Worm (Caenorhabditis elegans) whole organism, L2 larva: ENCODE measurements around the gene F31F7.1.

ENCODE experiments used
- C34F6.9 ChIP-seq: fragments of 150-350 bp; optimal IDR thresholded peaks from 2 replicates; lab custom pipeline; 2014; ENCODE audit warnings: missing biosample characterization, missing genetic modification characterization
- F13H6.1 ChIP-seq: sonication (generic microtip); optimal IDR thresholded peaks from 2 replicates; lab custom pipeline; 2016; ENCODE audit warnings: missing genetic modification characterization, missing compliant biosample characterization
- R02D3.7 ChIP-seq: fragments of 150-350 bp; optimal IDR thresholded peaks from 2 replicates; lab custom pipeline; 2014; ENCODE audit warnings: missing biosample characterization, missing genetic modification characterization
- Y55F3AM.14 ChIP-seq: fragments of 200-800 bp; sonication (Bioruptor generic); optimal IDR thresholded peaks from 2 replicates; lab custom pipeline; 2018; ENCODE audit warnings: mild to moderate bottlenecking, missing genetic modification characterization, missing compliant biosample characterization
- ZK546.5 ChIP-seq: sonication (generic microtip); optimal IDR thresholded peaks from 2 replicates; lab custom pipeline; 2017; ENCODE audit warnings: missing biosample characterization, missing genetic modification characterization
- alr-1 ChIP-seq: fragments of 150-350 bp; optimal IDR thresholded peaks from 2 replicates; lab custom pipeline; 2014; ENCODE audit warnings: missing biosample characterization, missing genetic modification characterization
- aly-2 ChIP-seq: fragments of 150-350 bp; optimal IDR thresholded peaks from 2 replicates; lab custom pipeline; 2014; ENCODE audit warnings: missing biosample characterization, missing genetic modification characterization
- ama-1 ChIP-seq: fragments of 150-350 bp; optimal IDR thresholded peaks from 2 replicates; lab custom pipeline; 2018; ENCODE audit warnings: inconsistent platforms
- ceh-16 ChIP-seq: fragments of 150-350 bp; optimal IDR thresholded peaks from 2 replicates; lab custom pipeline; 2014; ENCODE audit warnings: missing biosample characterization, missing genetic modification characterization
- ceh-82 ChIP-seq: fragments of 150-350 bp; optimal IDR thresholded peaks from 2 replicates; lab custom pipeline; 2014; ENCODE audit warnings: missing biosample characterization, missing genetic modification characterization
- crh-2 ChIP-seq: sonication (generic microtip); optimal IDR thresholded peaks from 2 replicates; lab custom pipeline; 2017; ENCODE audit warnings: missing biosample characterization, missing genetic modification characterization
- elt-1 ChIP-seq: fragments of 150-350 bp; optimal IDR thresholded peaks from 2 replicates; lab custom pipeline; 2014; ENCODE audit warnings: missing biosample characterization, missing genetic modification characterization
- elt-3 ChIP-seq: sonication (generic microtip); optimal IDR thresholded peaks from 2 replicates; lab custom pipeline; 2017; ENCODE audit warnings: missing biosample characterization, missing genetic modification characterization
- fos-1 ChIP-seq: fragments of 150-350 bp; optimal IDR thresholded peaks from 2 replicates; lab custom pipeline; 2014; ENCODE audit warnings: missing biosample characterization, missing genetic modification characterization
- gmeb-1 ChIP-seq: fragments of 150-350 bp; optimal IDR thresholded peaks from 2 replicates; lab custom pipeline; 2014; ENCODE audit warnings: missing biosample characterization, missing genetic modification characterization
- lin-11 ChIP-seq: fragments of 150-350 bp; sonication (generic microtip); optimal IDR thresholded peaks from 2 replicates; lab custom pipeline; 2014; ENCODE audit warnings: missing biosample characterization, missing genetic modification characterization, inconsistent platforms, mixed read lengths
- lin-39 ChIP-seq: fragments of 150-350 bp; optimal IDR thresholded peaks from 2 replicates; lab custom pipeline; 2014; ENCODE audit warnings: missing biosample characterization, missing genetic modification reagents, missing genetic modification characterization
- lsy-2 ChIP-seq, 2 experiments: fragments of 150-350 bp in 1 of 2; sonication (generic microtip) in 1 of 2; optimal IDR thresholded peaks; 2 replicates each; lab custom pipeline; 2014 to 2017; ENCODE audit warnings: missing biosample characterization in 2 of 2, missing genetic modification characterization in 2 of 2
- mab-5 ChIP-seq: fragments of 150-350 bp; optimal IDR thresholded peaks from 2 replicates; lab custom pipeline; 2014; ENCODE audit warnings: missing biosample characterization, missing genetic modification characterization
- mdl-1 ChIP-seq, 2 experiments: fragments of 150-350 bp in 1 of 2; sonication (generic microtip) in 1 of 2; optimal IDR thresholded peaks; 2 replicates each; lab custom pipeline; 2017; ENCODE audit warnings: missing biosample characterization in 2 of 2, missing genetic modification characterization in 2 of 2
- nhr-10 ChIP-seq: sonication (generic microtip); optimal IDR thresholded peaks from 2 replicates; lab custom pipeline; 2017; ENCODE audit warnings: missing biosample characterization, missing genetic modification characterization
- nhr-11 ChIP-seq: fragments of 150-350 bp; optimal IDR thresholded peaks from 2 replicates; lab custom pipeline; 2014; ENCODE audit warnings: missing biosample characterization, missing genetic modification characterization
- nhr-12 ChIP-seq: fragments of 150-350 bp; optimal IDR thresholded peaks from 2 replicates; lab custom pipeline; 2014; ENCODE audit warnings: missing biosample characterization, missing genetic modification characterization
- nhr-129 ChIP-seq: fragments of 150-350 bp; optimal IDR thresholded peaks from 2 replicates; lab custom pipeline; 2014; ENCODE audit warnings: missing biosample characterization, missing genetic modification characterization
- nhr-21 ChIP-seq: fragments of 150-350 bp; optimal IDR thresholded peaks from 2 replicates; lab custom pipeline; 2014; ENCODE audit warnings: missing biosample characterization, missing genetic modification characterization
- nhr-23 ChIP-seq: fragments of 150-350 bp; optimal IDR thresholded peaks from 2 replicates; lab custom pipeline; 2014; ENCODE audit warnings: missing biosample characterization, missing genetic modification reagents, missing genetic modification characterization
- nhr-237 ChIP-seq: fragments of 150-350 bp; optimal IDR thresholded peaks from 2 replicates; lab custom pipeline; 2014; ENCODE audit warnings: missing biosample characterization, missing genetic modification characterization
- nhr-25 ChIP-seq: fragments of 150-350 bp; sonication (generic microtip); optimal IDR thresholded peaks from 3 replicates; lab custom pipeline; 2014; ENCODE audit warnings: missing biosample characterization, missing genetic modification characterization
- nhr-6 ChIP-seq: fragments of 150-350 bp; optimal IDR thresholded peaks from 2 replicates; lab custom pipeline; 2014; ENCODE audit warnings: missing biosample characterization, missing genetic modification characterization
- nhr-77 ChIP-seq: fragments of 150-350 bp; optimal IDR thresholded peaks from 2 replicates; lab custom pipeline; 2014; ENCODE audit warnings: missing biosample characterization, missing genetic modification characterization
- peb-1 ChIP-seq: fragments of 150-350 bp; optimal IDR thresholded peaks from 2 replicates; lab custom pipeline; 2014; ENCODE audit warnings: missing biosample characterization, missing genetic modification characterization
- skn-1 ChIP-seq: sonication (generic microtip); optimal IDR thresholded peaks from 2 replicates; lab custom pipeline; 2017; ENCODE audit warnings: missing biosample characterization, missing genetic modification characterization
- sma-3 ChIP-seq: sonication (generic microtip); optimal IDR thresholded peaks from 2 replicates; lab custom pipeline; 2016; ENCODE audit warnings: missing genetic modification reagents, missing genetic modification characterization, missing compliant biosample characterization
- sma-9 ChIP-seq, 2 experiments: fragments of 150-350 bp in 1 of 2; sonication (generic microtip) in 1 of 2; optimal IDR thresholded peaks; 2 replicates each; lab custom pipeline; 2014 to 2016; ENCODE audit warnings: missing genetic modification characterization in 2 of 2, mild to moderate bottlenecking in 1 of 2, missing biosample characterization in 1 of 2, missing compliant biosample characterization in 1 of 2, missing genetic modification reagents in 1 of 2, moderate library complexity in 1 of 2
- unc-39 ChIP-seq: fragments of 150-350 bp; optimal IDR thresholded peaks from 2 replicates; lab custom pipeline; 2014; ENCODE audit warnings: missing biosample characterization, missing genetic modification characterization
- unc-62 ChIP-seq: fragments of 150-350 bp; optimal IDR thresholded peaks from 2 replicates; lab custom pipeline; 2014; ENCODE audit warnings: missing biosample characterization, missing genetic modification reagents, missing genetic modification characterization
- zag-1 ChIP-seq: fragments of 150-350 bp; optimal IDR thresholded peaks from 2 replicates; lab custom pipeline; 2014; ENCODE audit warnings: missing biosample characterization, missing genetic modification characterization
- ztf-1 ChIP-seq: fragments of 200-800 bp; sonication (Bioruptor generic); conservative IDR thresholded peaks from 2 replicates; pipeline ENCODE4 v1.3.6; 2022; ENCODE audit warnings: missing genetic modification characterization, missing compliant biosample characterization
- ztf-11 ChIP-seq: sonication (generic microtip); optimal IDR thresholded peaks from 2 replicates; lab custom pipeline; 2017; ENCODE audit warnings: missing biosample characterization, missing genetic modification characterization

F31F7.1 gene

DNA sequence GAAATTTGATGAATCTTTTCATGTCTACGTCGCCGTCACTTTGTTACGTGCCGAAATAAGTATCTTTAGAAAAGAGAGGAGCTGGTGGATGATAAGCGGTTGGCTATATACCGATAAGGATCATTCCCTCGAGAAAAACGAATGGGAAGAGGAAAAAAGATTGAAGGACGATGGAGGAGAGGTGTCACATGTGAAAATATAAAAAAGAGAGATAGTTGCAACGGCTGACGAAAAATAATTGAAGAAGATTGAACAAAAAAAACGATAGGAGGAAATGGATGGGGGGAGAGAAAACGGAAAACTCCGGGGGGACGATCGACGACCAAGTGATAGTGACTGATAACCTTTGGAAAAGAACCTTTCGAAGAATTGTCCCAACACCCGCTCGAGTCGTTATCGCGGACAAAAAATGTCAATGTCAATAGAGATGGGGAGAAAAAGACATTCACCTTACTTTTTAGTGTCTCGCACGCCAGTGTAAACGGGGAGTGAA lies 46.7 kb upstream of the F31F7.1 start (continued):
- TF ChIP-seq peb-1 (no peak), nhr-77 (no peak), aly-2 (tag; lab: Kevin White, UChicago) (no peak), zag-1 (tag; lab: Kevin White, UChicago) (no peak), ZK546.5 (tag; lab: Kevin White, UChicago) (no peak)
- TF ChIP-seq, all 48 proteins: peak for 23

DNA sequence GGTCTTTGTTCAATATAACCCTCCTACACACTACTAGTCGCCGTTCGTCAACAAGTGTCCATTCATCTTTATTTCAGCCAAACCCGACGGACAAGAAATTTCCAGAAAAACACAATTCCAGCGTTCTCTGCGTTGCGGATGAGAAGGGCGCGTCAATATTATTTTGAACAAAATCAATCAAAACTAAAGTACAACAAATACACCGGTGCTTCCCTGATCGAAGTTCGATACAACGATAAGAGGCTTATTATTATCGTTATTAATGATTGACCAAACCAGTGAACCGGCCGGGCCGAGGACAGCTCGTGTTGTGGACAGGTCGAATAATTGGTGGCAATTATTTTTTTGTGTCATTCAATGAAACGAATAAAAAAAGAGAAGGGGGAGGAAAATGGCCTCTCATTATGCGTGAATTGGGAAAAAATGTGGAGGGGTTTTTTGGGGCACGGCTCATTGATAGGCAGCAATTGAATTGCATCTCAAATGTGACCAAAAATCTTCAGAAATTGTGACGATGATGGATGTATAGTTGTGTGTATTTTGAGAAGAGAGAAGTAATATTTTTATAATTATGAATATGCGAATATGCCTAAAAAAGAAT lies 45.5 kb upstream of the F31F7.1 start:
- peak; percentile 10 for TF ChIP-seq fos-1
- no peak for TF ChIP-seq elt-1 (tag; lab: Kevin White, UChicago)
- peak; percentile 19 for TF ChIP-seq crh-2 (tag; lab: Kevin White, UChicago)
- peak; percentile 14 for TF ChIP-seq gmeb-1
- TF ChIP-seq lsy-2 (tag; optimal IDR thresholded peaks at IDR 0.05; lab: Kevin White, UChicago) = peak in 1 of 2 experiments; percentile 9
- peak; percentile 48 for TF ChIP-seq sma-9 (GFP tag; optimal IDR thresholded peaks at IDR 0.05; lab: Kevin White, UChicago)
- TF ChIP-seq sma-9 (tag; optimal IDR thresholded peaks at IDR 0.05; lab: Kevin White, UChicago) = no peak
- TF ChIP-seq F13H6.1 = peak; percentile 12
- TF ChIP-seq lin-11 (tag; lab: Kevin White, UChicago) = no peak
- peak; percentile 10 for TF ChIP-seq nhr-25 (tag; lab: Kevin White, UChicago)
- no peak for TF ChIP-seq unc-39 (tag; lab: Kevin White, UChicago)

DNA sequence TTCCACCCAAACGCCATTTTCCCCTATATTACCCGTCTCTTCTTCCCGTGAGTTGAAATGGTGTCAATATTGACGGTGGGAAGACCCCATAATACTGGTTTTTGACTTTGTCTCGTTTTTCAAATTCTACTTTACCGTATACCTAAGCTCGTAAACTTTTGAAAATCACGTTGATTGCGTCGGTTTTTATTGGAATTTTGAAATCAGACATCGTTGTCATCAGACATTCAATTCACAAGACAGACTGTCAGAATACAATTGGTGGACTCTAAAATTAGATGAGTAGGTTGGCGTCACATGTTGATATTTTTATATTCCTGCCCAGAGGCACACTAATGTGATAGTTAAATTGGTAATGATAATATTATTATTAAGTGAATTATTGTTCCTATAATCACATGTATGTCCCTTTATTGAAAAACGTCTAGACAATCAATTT lies 44.3 kb upstream of the F31F7.1 start:
- TF ChIP-seq unc-62 (GFP tag; lab: Kevin White, UChicago) = no peak
- peak in 1 of 2 experiments; percentile 33 for TF ChIP-seq lsy-2 (tag; optimal IDR thresholded peaks at IDR 0.05; lab: Kevin White, UChicago)
- TF ChIP-seq nhr-23 = no peak
- TF ChIP-seq ama-1 (lab: Kevin White, UChicago) = no peak
- TF ChIP-seq peb-1 = no peak
- no peak for TF ChIP-seq Y55F3AM.14 (GFP tag; lab: Kevin White, UChicago)
- TF ChIP-seq mdl-1 (tag; optimal IDR thresholded peaks at IDR 0.05; lab: Kevin White, UChicago) = no peak
- no peak for TF ChIP-seq F13H6.1
- TF ChIP-seq R02D3.7 = no peak
- no peak for TF ChIP-seq fos-1
- TF ChIP-seq nhr-12 (tag; lab: Kevin White, UChicago) = no peak
- no peak for TF ChIP-seq lin-39
- no peak for TF ChIP-seq ztf-1 (GFP tag; lab: Robert Waterston, UW)
- TF ChIP-seq gmeb-1 = no peak
- no peak for TF ChIP-seq nhr-10
- no peak for TF ChIP-seq nhr-237 (tag; lab: Kevin White, UChicago)
- no peak for TF ChIP-seq unc-39 (tag; lab: Kevin White, UChicago)
- TF ChIP-seq elt-1 (tag; lab: Kevin White, UChicago) = no peak
- TF ChIP-seq elt-3 (tag; lab: Kevin White, UChicago) = no peak
- TF ChIP-seq C34F6.9 (tag; lab: Kevin White, UChicago) = peak; percentile 1
- no peak for TF ChIP-seq ztf-11 (tag; lab: Kevin White, UChicago)
- no peak for TF ChIP-seq mab-5 (tag; lab: Kevin White, UChicago)
- TF ChIP-seq sma-9 (GFP tag; optimal IDR thresholded peaks at IDR 0.05; lab: Kevin White, UChicago) = peak; percentile 7
- TF ChIP-seq sma-9 (tag; optimal IDR thresholded peaks at IDR 0.05; lab: Kevin White, UChicago) = no peak
- TF ChIP-seq zag-1 (tag; lab: Kevin White, UChicago) = no peak
- TF ChIP-seq crh-2 (tag; lab: Kevin White, UChicago) = no peak
- TF ChIP-seq ceh-82 (tag; lab: Kevin White, UChicago) = no peak
- peak; percentile 75 for TF ChIP-seq nhr-129 (tag; lab: Kevin White, UChicago)
- TF ChIP-seq nhr-21 (tag; lab: Kevin White, UChicago) = no peak
- no peak for TF ChIP-seq skn-1
- no peak for TF ChIP-seq alr-1 (tag; lab: Kevin White, UChicago)
- no peak for TF ChIP-seq sma-3
- TF ChIP-seq ceh-16 (tag; lab: Kevin White, UChicago) = no peak
- TF ChIP-seq nhr-6 (tag; lab: Kevin White, UChicago) = peak; percentile 7
- TF ChIP-seq nhr-11 (tag; lab: Kevin White, UChicago) = no peak
- peak; percentile 31 for TF ChIP-seq nhr-25 (tag; lab: Kevin White, UChicago)
- TF ChIP-seq, all 48 proteins: peak for 6
